Worm (Caenorhabditis elegans): Measurements from ENCODE around the gene del-8.

The del-8 gene

DNA sequence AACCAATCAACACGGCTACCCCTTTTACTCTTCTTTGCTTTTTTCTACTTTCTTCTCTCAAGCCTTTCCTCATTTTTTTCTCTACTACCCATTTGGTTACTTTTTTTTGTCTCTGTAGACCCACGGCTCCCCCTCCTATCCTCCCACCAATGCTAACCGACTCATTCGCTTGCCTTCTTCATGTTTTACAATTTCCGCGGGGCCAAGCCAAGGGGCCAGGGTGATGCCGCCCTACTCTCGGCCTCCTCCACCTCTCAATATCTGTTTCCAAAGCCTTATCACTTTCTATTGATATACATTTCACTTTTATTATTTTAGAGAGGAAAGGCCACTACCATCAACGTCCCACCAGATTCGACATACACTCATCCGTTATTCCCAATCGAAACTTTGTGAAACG lies 45.9 kb upstream of the del-8 start, which contains the start of gene F49E2.5:
Gene F49E2.5, plus strand, starts transcription at position 301 of the 400 bp plus-strand sequence.
- TF ChIP-seq lsy-2 (tag; optimal IDR thresholded peaks at IDR 0.05) (no peak), lin-29 (GFP tag; IDR thresholded peaks at IDR 0.05) (no peak), daf-16 (GFP tag; optimal IDR thresholded peaks at IDR 0.05) (peak in 1 of 2 experiments; percentile 0), daf-16 (tag; optimal IDR thresholded peaks at IDR 0.05) (no peak), snpc-1.2 (GFP tag; IDR thresholded peaks at IDR 0.05) (no peak), daf-19 (GFP tag; conservative IDR thresholded peaks at IDR 0.05) (no peak), ZK337.2 (GFP tag; IDR thresholded peaks at IDR 0.05) (no peak), hlh-30 (tag; optimal IDR thresholded peaks at IDR 0.05; ENCODE audit: insufficient read depth) (no peak), aha-1 (tag) (peak; percentile 2), egl-27 (tag; optimal IDR thresholded peaks at IDR 0.05) (no peak), nhr-237 (tag; optimal IDR thresholded peaks at IDR 0.05) (no peak), ama-1 (optimal IDR thresholded peaks at IDR 0.05) (no peak), lin-15B (tag; optimal IDR thresholded peaks at IDR 0.05) (no peak), lin-13 (GFP tag; optimal IDR thresholded peaks at IDR 0.05) (no peak), php-3 (GFP tag; IDR thresholded peaks at IDR 0.05) (no peak), zfp-2 (tag; optimal IDR thresholded peaks at IDR 0.05) (no peak), ztf-7 (tag; optimal IDR thresholded peaks at IDR 0.05) (no peak), hmg-1.1 (GFP tag; IDR thresholded peaks at IDR 0.05) (no peak)

DNA sequence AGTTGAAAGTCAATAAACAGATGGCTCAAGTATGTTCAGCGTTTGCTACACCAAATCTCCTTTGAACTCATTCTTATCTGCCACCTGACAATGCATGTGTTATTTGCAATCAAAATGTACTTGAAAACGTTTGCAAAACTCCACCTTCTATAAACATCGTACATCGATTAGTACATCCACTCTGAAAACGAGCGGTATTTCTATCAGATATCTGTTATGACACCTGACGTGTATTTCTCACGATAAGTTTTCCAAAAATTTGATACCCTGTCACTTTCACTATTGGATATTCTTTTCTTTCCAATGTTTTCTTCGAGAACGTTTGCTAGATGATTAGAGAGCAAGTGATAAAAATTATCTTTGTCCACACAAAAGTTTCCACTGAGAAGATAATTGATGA lies 44.8 kb upstream of the del-8 start:
- TF ChIP-seq ama-1 (optimal IDR thresholded peaks at IDR 0.05) (no peak), saeg-2 (GFP tag; IDR thresholded peaks at IDR 0.05) (no peak), lin-13 (GFP tag; optimal IDR thresholded peaks at IDR 0.05) (no peak), unc-62 (GFP tag; optimal IDR thresholded peaks at IDR 0.05 in 1 of 2) (peak in 1 of 2 experiments; percentile 70), unc-62 (tag; optimal IDR thresholded peaks at IDR 0.05) (no peak), nhr-11 (tag; optimal IDR thresholded peaks at IDR 0.05) (peak; percentile 35), hlh-11 (tag; optimal IDR thresholded peaks at IDR 0.05) (peak; percentile 18), ceh-62 (tag; optimal IDR thresholded peaks at IDR 0.05) (no peak), nhr-237 (tag; optimal IDR thresholded peaks at IDR 0.05) (no peak), lin-15B (tag; optimal IDR thresholded peaks at IDR 0.05) (no peak), daf-8 (GFP tag; IDR thresholded peaks at IDR 0.05) (no peak), ZK546.5 (tag; optimal IDR thresholded peaks at IDR 0.05) (no peak), ceh-44 (GFP tag; IDR thresholded peaks at IDR 0.05) (no peak), lsy-2 (tag; optimal IDR thresholded peaks at IDR 0.05) (peak in 1 of 2 experiments; percentile 2), lir-3 (tag; optimal IDR thresholded peaks at IDR 0.05) (no peak), nhr-111 (GFP tag; optimal IDR thresholded peaks at IDR 0.05) (no peak), dmd-6 (GFP tag; IDR thresholded peaks at IDR 0.05) (no peak), fos-1 (tag; optimal IDR thresholded peaks at IDR 0.05) (no peak), spr-1 (tag; optimal IDR thresholded peaks at IDR 0.05) (no peak), attf-4 (tag; optimal IDR thresholded peaks at IDR 0.05) (no peak), fkh-10 (GFP tag; optimal IDR thresholded peaks at IDR 0.05) (no peak), nhr-28 (tag; optimal IDR thresholded peaks at IDR 0.05) (peak; percentile 24), unc-39 (tag; optimal IDR thresholded peaks at IDR 0.05) (no peak), dpl-1 (GFP tag; optimal IDR thresholded peaks at IDR 0.05) (no peak), rbr-2 (tag; optimal IDR thresholded peaks at IDR 0.05) (no peak), ZK337.2 (GFP tag; IDR thresholded peaks at IDR 0.05) (no peak), lin-29 (GFP tag; IDR thresholded peaks at IDR 0.05) (no peak), mep-1 (tag; optimal IDR thresholded peaks at IDR 0.05) (no peak), gei-8 (GFP tag; optimal IDR thresholded peaks at IDR 0.05) (no peak), nhr-41 (GFP tag; IDR thresholded peaks at IDR 0.05) (no peak), daf-16 (GFP tag; optimal IDR thresholded peaks at IDR 0.05) (peak in 1 of 2 experiments; percentile 89), daf-16 (tag; optimal IDR thresholded peaks at IDR 0.05) (no peak), T26A8.4 (GFP tag; IDR thresholded peaks at IDR 0.05) (no peak), zag-1 (tag; optimal IDR thresholded peaks at IDR 0.05) (no peak), pha-4 (GFP tag; IDR thresholded peaks at IDR 0.05) (no peak), pha-4 (tag; optimal IDR thresholded peaks at IDR 0.05) (no peak), mxl-3 (GFP tag; optimal IDR thresholded peaks at IDR 0.05) (no peak), egl-27 (tag; optimal IDR thresholded peaks at IDR 0.05) (no peak), zfp-3 (GFP tag; conservative IDR thresholded peaks at IDR 0.05) (no peak), snpc-4 (tag; optimal IDR thresholded peaks at IDR 0.05) (no peak), mdl-1 (tag; optimal IDR thresholded peaks at IDR 0.05) (peak in 1 of 2 experiments; percentile 16), php-3 (GFP tag; IDR thresholded peaks at IDR 0.05) (no peak), cey-2 (tag; optimal IDR thresholded peaks at IDR 0.05; ENCODE audit: borderline replicate concordance, insufficient read depth) (no peak)

All from whole organism, L4 larva.